Fruit fly (Drosophila melanogaster) whole organism, embryonic: ENCODE measurements around the gene SIDL.

Experiments
- Abd-B ChIP-seq: fragments of 200-800 bp; sonication (Bioruptor generic); optimal IDR thresholded peaks from 2 replicates; lab custom pipeline; 2018; ENCODE audit warnings: missing biosample characterization, mild to moderate bottlenecking, missing genetic modification characterization, moderate library complexity
- CG11398 ChIP-seq: fragments of 200-800 bp; sonication (Bioruptor generic); optimal IDR thresholded peaks from 2 replicates; lab custom pipeline; 2016; ENCODE audit warnings: missing biosample characterization, missing genetic modification characterization
- CG1233 ChIP-seq: fragments of 200-800 bp; sonication (Bioruptor generic); optimal IDR thresholded peaks from 4 replicates; lab custom pipeline; 2018; ENCODE audit warnings: missing biosample characterization, mild to moderate bottlenecking, missing genetic modification characterization
- CG13287 ChIP-seq: fragments of 200-800 bp; sonication (Bioruptor generic); IDR thresholded peaks from 2 replicates; pipeline ENCODE4 v1.3.6; 2022; ENCODE audit warnings: missing biosample characterization, missing genetic modification characterization; ENCODE audit not compliant: partially characterized antibody
- CG14667 ChIP-seq: fragments of 200-800 bp; sonication (Bioruptor generic); IDR thresholded peaks from 2 replicates; pipeline ENCODE4 v1.3.6; 2022; ENCODE audit warnings: missing biosample characterization, missing genetic modification characterization
- CG15514 ChIP-seq: fragments of 200-800 bp; sonication (Bioruptor generic); optimal IDR thresholded peaks from 3 replicates; lab custom pipeline; 2017; ENCODE audit warnings: missing biosample characterization, missing genetic modification characterization, mild to moderate bottlenecking, moderate library complexity, missing genetic modification reagents
- CG17359 ChIP-seq: fragments of 200-800 bp; sonication (Bioruptor generic); optimal IDR thresholded peaks from 3 replicates; lab custom pipeline; 2018; ENCODE audit warnings: missing biosample characterization, mild to moderate bottlenecking, missing genetic modification characterization, moderate library complexity
- CG17361 ChIP-seq: fragments of 200-800 bp; sonication (Bioruptor generic); IDR thresholded peaks from 3 replicates; pipeline ENCODE4 v1.3.6; 2022; ENCODE audit warnings: missing biosample characterization, missing genetic modification characterization
- CG17612 ChIP-seq: fragments of 200-800 bp; sonication (Bioruptor generic); IDR thresholded peaks from 2 replicates; pipeline ENCODE4 v1.3.6; 2022; ENCODE audit warnings: missing biosample characterization, missing genetic modification characterization
- CG18619 ChIP-seq: fragments of 200-800 bp; sonication (Bioruptor generic); optimal IDR thresholded peaks from 3 replicates; lab custom pipeline; 2017; ENCODE audit warnings: missing biosample characterization, mild to moderate bottlenecking, missing genetic modification characterization
- CG2202 ChIP-seq: fragments of 200-800 bp; sonication (Bioruptor generic); optimal IDR thresholded peaks from 2 replicates; lab custom pipeline; 2018; ENCODE audit warnings: missing biosample characterization, mild to moderate bottlenecking, missing genetic modification characterization
- CG30431 ChIP-seq: fragments of 200-800 bp; sonication (Bioruptor generic); optimal IDR thresholded peaks from 2 replicates; lab custom pipeline; 2017; ENCODE audit warnings: missing biosample characterization, missing genetic modification characterization
- CG32532 ChIP-seq: fragments of 200-800 bp; sonication (Bioruptor generic); IDR thresholded peaks from 2 replicates; pipeline ENCODE4 v1.3.6; 2022; ENCODE audit warnings: missing biosample characterization, missing genetic modification characterization
- CG3726 ChIP-seq: fragments of 200-800 bp; sonication (Bioruptor generic); IDR thresholded peaks from 3 replicates; pipeline ENCODE4, ENCODE4 v1.3.6; 2022; ENCODE audit warnings: missing biosample characterization, missing genetic modification characterization
- CG43689 ChIP-seq: fragments of 200-800 bp; sonication (Bioruptor generic); IDR thresholded peaks from 2 replicates; pipeline ENCODE4 v1.3.6; 2022; ENCODE audit warnings: missing biosample characterization, missing genetic modification characterization
- CG6272 ChIP-seq: fragments of 200-800 bp; sonication (Bioruptor generic); IDR thresholded peaks from 2 replicates; pipeline ENCODE4 v1.3.6; 2022; ENCODE audit warnings: missing biosample characterization, missing genetic modification characterization
- CG7839 ChIP-seq: fragments of 200-800 bp; sonication (Bioruptor generic); optimal IDR thresholded peaks from 3 replicates; lab custom pipeline; 2018; ENCODE audit warnings: missing biosample characterization, mild to moderate bottlenecking, missing genetic modification characterization, moderate library complexity
- CG7928 ChIP-seq: fragments of 200-800 bp; sonication (Bioruptor generic); optimal IDR thresholded peaks from 2 replicates; lab custom pipeline; 2017; ENCODE audit warnings: missing biosample characterization, mild to moderate bottlenecking, missing genetic modification characterization
- CG7963 ChIP-seq: fragments of 200-800 bp; sonication (Bioruptor generic); IDR thresholded peaks from 3 replicates; pipeline ENCODE4 v1.3.6; 2022; ENCODE audit warnings: missing biosample characterization, missing genetic modification characterization; ENCODE audit not compliant: partially characterized antibody
- CG8089 ChIP-seq: fragments of 200-800 bp; sonication (Bioruptor generic); optimal IDR thresholded peaks from 3 replicates; lab custom pipeline; 2016; ENCODE audit warnings: missing biosample characterization, missing genetic modification characterization
- CG8478 ChIP-seq: fragments of >200 bp; optimal IDR thresholded peaks from 2 replicates; lab custom pipeline; 2018
- CG9876 ChIP-seq: fragments of 200-800 bp; sonication (Bioruptor generic); optimal IDR thresholded peaks from 2 replicates; lab custom pipeline; 2016; ENCODE audit warnings: missing biosample characterization, missing genetic modification characterization
- Gug ChIP-seq: fragments of 200-800 bp; sonication (Bioruptor generic); IDR thresholded peaks from 4 replicates; pipeline ENCODE4 v1.3.6; 2022; ENCODE audit warnings: missing biosample characterization, missing genetic modification characterization
- Hand ChIP-seq: fragments of 200-800 bp; sonication (Bioruptor generic); optimal IDR thresholded peaks from 2 replicates; lab custom pipeline; 2017; ENCODE audit warnings: mild to moderate bottlenecking, missing biosample characterization, missing genetic modification reagents, missing genetic modification characterization
- Hmx ChIP-seq: fragments of 200-800 bp; sonication (Bioruptor generic); optimal IDR thresholded peaks from 2 replicates; lab custom pipeline; 2016; ENCODE audit warnings: missing biosample characterization, missing genetic modification characterization
- NC2α ChIP-seq: fragments of 200-800 bp; sonication (Bioruptor generic); optimal IDR thresholded peaks from 2 replicates; lab custom pipeline; 2016; ENCODE audit warnings: missing biosample characterization, missing genetic modification characterization
- Nf-YC ChIP-seq: fragments of 200-800 bp; optimal IDR thresholded peaks from 3 replicates; lab custom pipeline; 2019; ENCODE audit warnings: missing biosample characterization, mild to moderate bottlenecking, missing genetic modification characterization, moderate library complexity
- PHDP ChIP-seq: fragments of 200-800 bp; sonication (Bioruptor generic); optimal IDR thresholded peaks from 3 replicates; lab custom pipeline; 2018; ENCODE audit warnings: missing biosample characterization, mild to moderate bottlenecking, missing genetic modification characterization, moderate library complexity
- Rx ChIP-seq: fragments of 200-800 bp; sonication (Bioruptor generic); IDR thresholded peaks from 2 replicates; pipeline ENCODE4 v1.3.6; 2022; ENCODE audit warnings: missing biosample characterization, missing genetic modification characterization
- Scr ChIP-seq: fragments of 200-800 bp; sonication (Bioruptor generic); IDR thresholded peaks from 2 replicates; pipeline ENCODE4 v1.3.6; 2022; ENCODE audit warnings: missing biosample characterization, missing genetic modification characterization; ENCODE audit not compliant: partially characterized antibody
- Six4 ChIP-seq: fragments of 200-800 bp; sonication (Bioruptor generic); optimal IDR thresholded peaks from 2 replicates; lab custom pipeline; 2016; ENCODE audit warnings: missing biosample characterization, missing genetic modification characterization
- Sry-β ChIP-seq: fragments of 200-800 bp; sonication (Bioruptor generic); optimal IDR thresholded peaks from 2 replicates; lab custom pipeline; 2018; ENCODE audit warnings: missing biosample characterization, mild to moderate bottlenecking, missing genetic modification characterization, moderate library complexity
- TFAM ChIP-seq: fragments of 200-800 bp; sonication (Bioruptor generic); optimal IDR thresholded peaks from 2 replicates; lab custom pipeline; 2017; ENCODE audit warnings: missing biosample characterization, missing genetic modification characterization, inconsistent platforms
- Usf ChIP-seq: fragments of 200-800 bp; sonication (Bioruptor generic); optimal IDR thresholded peaks from 2 replicates; lab custom pipeline; 2017; ENCODE audit warnings: missing genotype, missing biosample characterization, missing genetic modification characterization
- YL-1 ChIP-seq: fragments of 200-800 bp; sonication (Bioruptor generic); optimal IDR thresholded peaks from 3 replicates; lab custom pipeline; 2017; ENCODE audit warnings: missing biosample characterization, mild to moderate bottlenecking, missing genetic modification characterization
- cato ChIP-seq: fragments of 200-800 bp; sonication (Bioruptor generic); optimal IDR thresholded peaks from 2 replicates; lab custom pipeline; 2016; ENCODE audit warnings: missing biosample characterization, missing genetic modification characterization, borderline replicate concordance
- cg ChIP-seq: fragments of 200-800 bp; sonication (Bioruptor generic); optimal IDR thresholded peaks from 3 replicates; lab custom pipeline; 2019; ENCODE audit warnings: missing biosample characterization, mild to moderate bottlenecking, missing genetic modification characterization, moderate library complexity
- chn ChIP-seq: fragments of 200-800 bp; sonication (Bioruptor generic); optimal IDR thresholded peaks from 2 replicates; lab custom pipeline; 2016; ENCODE audit warnings: missing biosample characterization, missing genetic modification characterization
- fd3F ChIP-seq: fragments of 200-800 bp; sonication (Bioruptor generic); optimal IDR thresholded peaks from 2 replicates; lab custom pipeline; 2018; ENCODE audit warnings: missing biosample characterization, mild to moderate bottlenecking, missing genetic modification characterization, moderate library complexity
- ken ChIP-seq: fragments of 200-800 bp; sonication (Bioruptor generic); IDR thresholded peaks from 3 replicates; pipeline ENCODE4 v1.3.6; 2022; ENCODE audit warnings: missing biosample characterization, missing genetic modification characterization
- knrl ChIP-seq: fragments of 200-800 bp; sonication (Bioruptor generic); IDR thresholded peaks from 3 replicates; pipeline ENCODE4 v1.3.6; 2022; ENCODE audit warnings: missing biosample characterization, missing genetic modification characterization; ENCODE audit not compliant: partially characterized antibody
- lilli ChIP-seq: fragments of 200-800 bp; sonication (Bioruptor generic); optimal IDR thresholded peaks from 3 replicates; lab custom pipeline; 2016; ENCODE audit warnings: missing biosample characterization, missing genetic modification characterization
- otp ChIP-seq: fragments of 200-800 bp; sonication (Bioruptor generic); IDR thresholded peaks from 3 replicates; pipeline ENCODE4, ENCODE4 v1.3.6; 2022; ENCODE audit warnings: missing biosample characterization, missing genetic modification characterization
- pita ChIP-seq: fragments of 200-800 bp; sonication (Bioruptor generic); optimal IDR thresholded peaks from 2 replicates; lab custom pipeline; 2017; ENCODE audit warnings: missing biosample characterization, mild to moderate bottlenecking, missing genetic modification characterization
- tgo ChIP-seq: fragments of 200-800 bp; sonication (Bioruptor generic); IDR thresholded peaks from 3 replicates; pipeline ENCODE4 v1.3.6; 2022; ENCODE audit warnings: missing biosample characterization, missing genetic modification characterization
- zf30C ChIP-seq: fragments of 200-800 bp; sonication (Bioruptor generic); optimal IDR thresholded peaks from 3 replicates; lab custom pipeline; 2018; ENCODE audit warnings: missing biosample characterization, mild to moderate bottlenecking, missing genetic modification characterization
- zfh2 ChIP-seq: fragments of 200-800 bp; sonication (Bioruptor generic); optimal IDR thresholded peaks from 2 replicates; lab custom pipeline; 2016; ENCODE audit warnings: missing biosample characterization, missing genetic modification characterization

Gene SIDL

DNA sequence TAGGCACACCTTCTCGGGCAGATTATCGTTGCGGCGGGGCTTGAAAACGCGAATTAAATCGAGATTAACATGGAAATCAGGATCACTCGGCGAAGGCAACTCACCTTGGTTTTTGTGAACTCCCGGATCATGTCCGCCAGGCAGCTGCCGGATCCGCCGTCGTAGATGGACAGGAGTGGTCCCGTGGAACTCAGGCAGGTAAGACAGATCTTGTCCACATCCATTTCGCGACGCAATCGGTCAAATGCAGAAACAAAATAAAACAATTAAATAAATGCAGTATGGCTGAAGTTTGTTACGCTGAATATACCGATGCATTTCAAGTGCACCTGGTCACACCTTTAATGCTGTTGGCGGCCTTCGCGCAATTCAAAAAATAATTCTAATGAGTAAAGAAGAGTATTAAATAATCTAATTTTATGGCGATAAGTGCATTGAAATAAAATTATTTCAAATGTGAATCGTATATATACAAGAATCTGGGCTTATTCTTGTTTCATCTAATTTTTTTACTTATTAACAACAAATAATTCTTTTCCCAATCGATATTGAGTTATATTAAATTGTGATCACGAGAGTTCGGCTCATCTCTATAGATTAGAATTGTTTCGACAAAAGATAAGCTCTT lies 5.2 kb downstream of the SIDL start, which contains the start of the genes CG6654 and CG4210 (continued):
- no peak for TF ChIP-seq cato (GFP tag; lab: Kevin White, UChicago)
- peak; percentile 68 for TF ChIP-seq Scr (GFP tag; lab: Robert Waterston, UW)
- no peak for TF ChIP-seq Hand (GFP tag; lab: Kevin White, UChicago)
- TF ChIP-seq PHDP, result peak; percentile 8
- TF ChIP-seq CG18619 (GFP tag; lab: Kevin White, UChicago), result no peak
- no peak for TF ChIP-seq cg (GFP tag; lab: Kevin White, UChicago)
- TF ChIP-seq Rx (GFP tag; lab: Robert Waterston, UW), result no peak
- TF ChIP-seq CG7839 (tag; lab: Kevin White, UChicago), result no peak
- peak; percentile 20 for TF ChIP-seq CG15514 (GFP tag; lab: Kevin White, UChicago)
- no peak for TF ChIP-seq zf30C (GFP tag; lab: Kevin White, UChicago)
- no peak for TF ChIP-seq chn
- no peak for TF ChIP-seq Hmx (GFP tag; lab: Kevin White, UChicago)
- TF ChIP-seq knrl (GFP tag; lab: Robert Waterston, UW), result peak; percentile 58; the same call in 2 of the 3 replicates
- TF ChIP-seq pita, result no peak
- TF ChIP-seq CG8478 (lab: Kevin White, UChicago), result no peak
- TF ChIP-seq ken (GFP tag; lab: Robert Waterston, UW), result no peak
- TF ChIP-seq CG1233 (GFP tag; lab: Kevin White, UChicago), result no peak

DNA sequence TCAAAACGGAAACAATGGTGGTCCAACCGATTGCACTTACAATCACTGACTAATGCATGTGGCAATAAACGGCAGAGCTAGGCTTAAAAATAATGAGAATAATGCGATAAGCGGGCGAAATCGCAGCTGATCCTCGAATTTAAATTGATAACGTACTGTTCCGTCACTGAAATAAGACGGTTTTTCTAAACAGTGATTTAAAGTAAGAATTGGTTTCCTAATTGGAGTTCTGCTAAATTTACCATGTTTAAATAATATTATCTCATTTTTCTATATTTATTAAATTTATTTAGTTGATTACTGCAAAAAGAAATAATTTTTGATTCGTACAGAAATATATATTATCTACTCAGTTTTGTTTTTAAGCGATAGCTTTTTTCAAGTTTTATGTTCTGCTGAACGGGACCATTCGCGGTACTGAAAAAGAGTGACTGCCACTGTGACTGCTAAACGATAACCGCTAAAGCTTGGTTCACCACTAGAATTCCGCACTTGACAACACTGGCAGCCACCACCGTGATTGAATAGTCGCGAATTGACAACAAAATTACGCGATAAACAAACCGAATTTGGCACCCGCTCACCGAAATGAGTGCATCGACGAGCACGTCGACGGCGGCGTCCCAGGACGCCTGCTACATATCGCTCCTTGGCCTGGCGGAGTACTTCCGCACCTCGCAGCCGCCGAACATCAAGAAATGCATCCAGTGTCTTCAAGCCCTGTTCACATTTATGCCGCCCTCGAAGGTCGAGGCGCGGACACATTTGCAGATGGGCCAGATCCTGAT lies 9.8 kb downstream of the SIDL start, which contains the start of the genes Spn88Eb and Mau2:
Spn88Eb (minus strand) TSS at position 51 of the 788 bp plus-strand sequence.
Mau2 (plus strand) TSS at position 493 of the 788 bp plus-strand sequence.
- TF ChIP-seq TFAM (GFP tag; lab: Kevin White, UChicago) (no peak), CG3726 (GFP tag; lab: Robert Waterston, UW) (peak; percentile 52; the same call in 1 of the 3 replicates), CG9876 (GFP tag; lab: Kevin White, UChicago) (peak; percentile 58), CG8089 (GFP tag; lab: Kevin White, UChicago) (peak; percentile 38), CG2202 (tag; lab: Kevin White, UChicago) (no peak), otp (GFP tag; lab: Robert Waterston, UW) (peak; percentile 55; the same call in 1 of the 3 replicates), zfh2 (peak; percentile 77), tgo (GFP tag; lab: Robert Waterston, UW) (peak; percentile 59), YL-1 (GFP tag; lab: Kevin White, UChicago) (peak; percentile 67), Nf-YC (peak; percentile 67), CG6272 (GFP tag; lab: Robert Waterston, UW) (peak; percentile 75), lilli (GFP tag; lab: Kevin White, UChicago) (peak; percentile 73), NC2α (no peak), CG11398 (GFP tag; lab: Kevin White, UChicago) (no peak), CG17361 (GFP tag; lab: Robert Waterston, UW) (peak; percentile 79; the same call in 2 of the 3 replicates), CG43689 (GFP tag; lab: Robert Waterston, UW) (no peak), CG7963 (GFP tag; lab: Robert Waterston, UW) (no peak; the same call in 1 of the 3 replicates), CG14667 (GFP tag; lab: Robert Waterston, UW) (peak; percentile 82), Gug (GFP tag; lab: Robert Waterston, UW) (peak; percentile 88), CG7928 (GFP tag; lab: Kevin White, UChicago) (peak; percentile 17), Abd-B (GFP tag; lab: Kevin White, UChicago) (peak; percentile 63), fd3F (peak; percentile 34), CG13287 (peak; percentile 79), CG30431 (GFP tag; lab: Kevin White, UChicago) (peak; percentile 48), CG17359 (peak; percentile 43), CG32532 (GFP tag; lab: Robert Waterston, UW) (peak; percentile 85), Sry-β (GFP tag; lab: Kevin White, UChicago) (peak; percentile 85), Six4 (GFP tag; lab: Kevin White, UChicago) (peak; percentile 38), CG8478 (lab: Kevin White, UChicago) (no peak), Usf (GFP tag; lab: Kevin White, UChicago) (no peak), CG17612 (peak; percentile 53; the same call in 1 of the 2 replicates)
